Worm (Caenorhabditis elegans) whole organism, L1 larva: Measurements from ENCODE around the gene vps-53.

Experiments
- C16A3.4 ChIP-seq: fragments of 150-350 bp; optimal IDR thresholded peaks from 2 replicates; lab custom pipeline; 2014; ENCODE audit warnings: missing biosample characterization, missing genetic modification characterization
- C34B4.2 ChIP-seq: sonication (generic microtip); optimal IDR thresholded peaks from 2 replicates; lab custom pipeline; 2017; ENCODE audit warnings: mild to moderate bottlenecking, missing genetic modification characterization, missing compliant biosample characterization
- F16B12.6 ChIP-seq: fragments of 150-350 bp; optimal IDR thresholded peaks from 2 replicates; lab custom pipeline; 2014; ENCODE audit warnings: missing biosample characterization, missing genetic modification characterization
- aha-1 ChIP-seq: fragments of 150-350 bp; optimal IDR thresholded peaks from 2 replicates; lab custom pipeline; 2014; ENCODE audit warnings: missing biosample characterization, missing genetic modification characterization
- aly-2 ChIP-seq: fragments of 150-350 bp; optimal IDR thresholded peaks from 2 replicates; lab custom pipeline; 2014; ENCODE audit warnings: missing biosample characterization, missing genetic modification characterization
- ama-1 ChIP-seq: fragments of 150-350 bp; optimal IDR thresholded peaks from 2 replicates; lab custom pipeline; 2014
- ceh-63 ChIP-seq: fragments of 200-800 bp; sonication (Bioruptor generic); optimal IDR thresholded peaks from 2 replicates; lab custom pipeline; 2018; ENCODE audit warnings: mild to moderate bottlenecking, missing genetic modification characterization, missing compliant biosample characterization
- ceh-82 ChIP-seq, 3 experiments: fragments of 150-350 bp in 1 of 3; sonication (generic microtip) in 2 of 3; optimal IDR thresholded peaks; 2 replicates each; lab custom pipeline; 2014 to 2017; ENCODE audit warnings: missing biosample characterization in 3 of 3, missing genetic modification characterization in 3 of 3
- ceh-88 ChIP-seq: fragments of 200-800 bp; sonication (Bioruptor generic); IDR thresholded peaks from 2 replicates; pipeline ENCODE4 v1.3.6; 2022; ENCODE audit warnings: missing genetic modification characterization, missing compliant biosample characterization
- ces-1 ChIP-seq: fragments of 150-350 bp; optimal IDR thresholded peaks from 2 replicates; lab custom pipeline; 2014; ENCODE audit warnings: missing biosample characterization, missing genetic modification reagents, missing genetic modification characterization
- dpl-1 ChIP-seq, 3 experiments: fragments of 150-350 bp in 2 of 3; sonication (generic microtip) in 1 of 3; optimal IDR thresholded peaks; 2 replicates each; lab custom pipeline; 2014 to 2017; ENCODE audit warnings: missing biosample characterization in 3 of 3, missing genetic modification characterization in 3 of 3, missing genetic modification reagents in 3 of 3
- dsc-1 ChIP-seq: sonication (generic microtip); optimal IDR thresholded peaks from 2 replicates; lab custom pipeline; 2016; ENCODE audit warnings: mild to moderate bottlenecking, missing genetic modification characterization, missing compliant biosample characterization
- efl-1 ChIP-seq, 4 experiments: fragments of 150-350 bp; optimal IDR thresholded peaks in 3 of 4; peaks in 1 of 4; 1 replicate in 1 of 4; 2 replicates in 3 of 4; lab custom pipeline; 2014; ENCODE audit warnings: missing biosample characterization in 2 of 4, missing genetic modification characterization in 2 of 4, missing genetic modification reagents in 2 of 4
- efl-3 ChIP-seq: fragments of 200-800 bp; sonication (Bioruptor generic); optimal IDR thresholded peaks from 2 replicates; lab custom pipeline; 2018; ENCODE audit warnings: mild to moderate bottlenecking, missing genetic modification characterization, missing compliant biosample characterization
- egl-13 ChIP-seq: sonication (generic microtip); optimal IDR thresholded peaks from 2 replicates; lab custom pipeline; 2016; ENCODE audit warnings: missing genotype, missing genetic modification reagents, missing genetic modification characterization, missing compliant biosample characterization
- elt-2 ChIP-seq: sonication (generic microtip); optimal IDR thresholded peaks from 2 replicates; lab custom pipeline; 2016; ENCODE audit warnings: missing genetic modification characterization, mild to moderate bottlenecking, inconsistent platforms, missing compliant biosample characterization, missing genetic modification reagents
- ets-5 ChIP-seq: fragments of 200-800 bp; sonication (Bioruptor generic); IDR thresholded peaks from 2 replicates; pipeline ENCODE4 v1.3.6; 2022; ENCODE audit warnings: missing genetic modification characterization, missing compliant biosample characterization
- fos-1 ChIP-seq: fragments of 150-350 bp; optimal IDR thresholded peaks from 2 replicates; lab custom pipeline; 2014; ENCODE audit warnings: missing biosample characterization, missing genetic modification characterization
- grh-1 ChIP-seq: fragments of 200-800 bp; sonication (Bioruptor generic); IDR thresholded peaks from 2 replicates; pipeline ENCODE4 v1.3.6; 2022; ENCODE audit warnings: missing genetic modification reagents, missing genetic modification characterization, missing compliant biosample characterization
- hlh-17 ChIP-seq: fragments of 200-800 bp; sonication (Bioruptor generic); optimal IDR thresholded peaks from 2 replicates; lab custom pipeline; 2018; ENCODE audit warnings: missing genetic modification characterization, mild to moderate bottlenecking, missing compliant biosample characterization, moderate library complexity, borderline replicate concordance
- irx-1 ChIP-seq: sonication (generic microtip); optimal IDR thresholded peaks from 2 replicates; lab custom pipeline; 2016; ENCODE audit warnings: missing genetic modification characterization, missing compliant biosample characterization
- lin-13 ChIP-seq: fragments of 150-350 bp; optimal IDR thresholded peaks from 2 replicates; lab custom pipeline; 2014; ENCODE audit warnings: missing biosample characterization, missing genetic modification reagents, missing genetic modification characterization
- lin-14 ChIP-seq: fragments of 200-800 bp; sonication (Bioruptor generic); optimal IDR thresholded peaks from 2 replicates; lab custom pipeline; 2018; ENCODE audit warnings: mild to moderate bottlenecking, missing genetic modification characterization, moderate library complexity, missing compliant biosample characterization
- lin-15B ChIP-seq: fragments of 150-350 bp; sonication (generic microtip); optimal IDR thresholded peaks from 3 replicates; lab custom pipeline; 2014; ENCODE audit warnings: missing biosample characterization, missing genetic modification characterization
- lin-39 ChIP-seq: fragments of 150-350 bp; optimal IDR thresholded peaks from 2 replicates; lab custom pipeline; 2014; ENCODE audit warnings: missing biosample characterization, missing genetic modification reagents, missing genetic modification characterization
- lsy-2 ChIP-seq, 2 experiments: fragments of 150-350 bp; optimal IDR thresholded peaks; 2 replicates each; lab custom pipeline; 2014; ENCODE audit warnings: missing biosample characterization in 2 of 2, missing genetic modification characterization in 2 of 2
- mab-9 ChIP-seq: fragments of 200-800 bp; sonication (Bioruptor generic); IDR thresholded peaks from 2 replicates; pipeline ENCODE4 v1.3.6; 2022; ENCODE audit warnings: missing genetic modification reagents, missing genetic modification characterization, missing compliant biosample characterization
- mef-2 ChIP-seq: fragments of 150-350 bp; optimal IDR thresholded peaks from 2 replicates; lab custom pipeline; 2014; ENCODE audit warnings: missing biosample characterization, missing genetic modification characterization
- mep-1 ChIP-seq: fragments of 150-350 bp; optimal IDR thresholded peaks from 2 replicates; lab custom pipeline; 2014; ENCODE audit warnings: missing biosample characterization, missing genetic modification characterization
- nhr-12 ChIP-seq: sonication (generic microtip); optimal IDR thresholded peaks from 2 replicates; lab custom pipeline; 2017; ENCODE audit warnings: missing biosample characterization, missing genetic modification characterization
- nhr-19 ChIP-seq: fragments of 200-800 bp; sonication (Bioruptor generic); conservative IDR thresholded peaks from 2 replicates; pipeline ENCODE4 v1.3.6; 2022; ENCODE audit warnings: missing genetic modification characterization, missing compliant biosample characterization
- nhr-237 ChIP-seq: fragments of 150-350 bp; optimal IDR thresholded peaks from 2 replicates; lab custom pipeline; 2014; ENCODE audit warnings: missing biosample characterization, missing genetic modification characterization
- nhr-47 ChIP-seq: sonication (generic microtip); optimal IDR thresholded peaks from 2 replicates; lab custom pipeline; 2016; ENCODE audit warnings: mild to moderate bottlenecking, missing genetic modification characterization, moderate library complexity, missing compliant biosample characterization
- nhr-71 ChIP-seq: sonication (generic microtip); optimal IDR thresholded peaks from 2 replicates; lab custom pipeline; 2016; ENCODE audit warnings: mild to moderate bottlenecking, missing genetic modification characterization, moderate library complexity, missing compliant biosample characterization
- nhr-76 ChIP-seq: sonication (generic microtip); optimal IDR thresholded peaks from 2 replicates; lab custom pipeline; 2017; ENCODE audit warnings: missing biosample characterization, missing genetic modification characterization
- nhr-90 ChIP-seq: sonication (generic microtip); optimal IDR thresholded peaks from 2 replicates; lab custom pipeline; 2016; ENCODE audit warnings: mild to moderate bottlenecking, missing genetic modification characterization, missing compliant biosample characterization; ENCODE audit not compliant: poor library complexity
- pqm-1 ChIP-seq: sonication (generic microtip); optimal IDR thresholded peaks from 3 replicates; lab custom pipeline; 2017; ENCODE audit warnings: missing biosample characterization, missing genetic modification characterization
- rnt-1 ChIP-seq: sonication (generic microtip); optimal IDR thresholded peaks from 2 replicates; lab custom pipeline; 2016; ENCODE audit warnings: mild to moderate bottlenecking, missing genetic modification characterization, moderate library complexity, missing compliant biosample characterization
- snpc-4 ChIP-seq: fragments of 150-350 bp; optimal IDR thresholded peaks from 2 replicates; lab custom pipeline; 2014; ENCODE audit warnings: missing biosample characterization, missing genetic modification characterization
- snu-23 ChIP-seq: sonication (generic microtip); optimal IDR thresholded peaks from 2 replicates; lab custom pipeline; 2016; ENCODE audit warnings: missing genetic modification characterization, missing compliant biosample characterization
- sup-37 ChIP-seq: fragments of 200-800 bp; sonication (Bioruptor generic); optimal IDR thresholded peaks from 2 replicates; lab custom pipeline; 2018; ENCODE audit warnings: mild to moderate bottlenecking, missing genetic modification characterization, missing compliant biosample characterization
- swsn-7 ChIP-seq: sonication (generic microtip); optimal IDR thresholded peaks from 2 replicates; lab custom pipeline; 2016; ENCODE audit warnings: missing genetic modification characterization, missing compliant biosample characterization
- tbx-2 ChIP-seq: sonication (generic microtip); optimal IDR thresholded peaks from 2 replicates; lab custom pipeline; 2016; ENCODE audit warnings: missing genetic modification characterization, missing compliant biosample characterization
- unc-30 ChIP-seq: sonication (generic microtip); optimal IDR thresholded peaks from 2 replicates; lab custom pipeline; 2017; ENCODE audit warnings: missing biosample characterization, missing genetic modification characterization
- unc-62 ChIP-seq: fragments of 150-350 bp; optimal IDR thresholded peaks from 2 replicates; lab custom pipeline; 2014; ENCODE audit warnings: missing biosample characterization, missing genetic modification reagents, missing genetic modification characterization
- zip-4 ChIP-seq: fragments of 200-800 bp; sonication (Bioruptor generic); optimal IDR thresholded peaks from 2 replicates; lab custom pipeline; 2018; ENCODE audit warnings: mild to moderate bottlenecking, missing genetic modification characterization, moderate library complexity, missing compliant biosample characterization

Gene vps-53

DNA sequence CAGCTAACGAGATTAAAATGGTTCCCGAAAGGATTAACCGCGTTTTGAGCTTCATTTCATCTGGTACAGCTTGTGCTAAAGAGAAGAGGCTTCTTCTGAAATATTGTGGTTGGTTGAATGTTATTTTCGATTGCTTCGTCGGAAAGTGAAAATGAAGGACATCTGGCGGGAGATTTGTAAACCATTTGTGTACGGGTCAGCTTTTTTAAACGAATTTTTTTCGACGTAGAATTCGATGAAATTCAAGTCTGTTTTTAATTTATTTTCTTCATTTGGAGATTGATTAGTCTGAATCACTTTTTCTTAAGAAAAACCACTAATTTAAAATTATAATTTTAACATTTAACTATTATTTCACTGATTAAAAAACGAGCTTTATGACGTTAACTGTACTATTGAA lies 22.9 kb upstream of the vps-53 start, which contains the start of gene sqv-3:
Gene sqv-3 (minus strand): TSS at position 101 of the 400 bp plus-strand sequence.
- no peak for TF ChIP-seq nhr-19
- TF ChIP-seq fos-1 (tag; lab: Kevin White, UChicago), result no peak
- no peak for TF ChIP-seq aha-1 (tag; lab: Kevin White, UChicago)
- no peak for TF ChIP-seq ama-1
- no peak for TF ChIP-seq ceh-88 (GFP tag; lab: Robert Waterston, UW)
- TF ChIP-seq rnt-1, result no peak
- TF ChIP-seq ceh-82 (tag; optimal IDR thresholded peaks at IDR 0.05; lab: Kevin White, UChicago), result no peak
- TF ChIP-seq ets-5 (GFP tag; lab: Robert Waterston, UW), result no peak
- TF ChIP-seq zip-4 (GFP tag; lab: Kevin White, UChicago), result no peak
- TF ChIP-seq ceh-63, result no peak
- no peak for TF ChIP-seq grh-1 (GFP tag; lab: Robert Waterston, UW)
- TF ChIP-seq nhr-12, result no peak
- TF ChIP-seq irx-1 (tag; lab: Kevin White, UChicago), result no peak
- TF ChIP-seq lin-15B, result no peak
- no peak for TF ChIP-seq tbx-2 (tag; lab: Kevin White, UChicago)
- no peak for TF ChIP-seq efl-1 (optimal IDR thresholded peaks at IDR 0.05; lab: Kevin White, UChicago)
- TF ChIP-seq efl-1 (GFP tag; optimal IDR thresholded peaks at IDR 0.05 in 1 of 2; lab: Kevin White, UChicago), result peak in 1 of 2 experiments; percentile 74
- peak; percentile 39 for TF ChIP-seq dsc-1 (tag; lab: Kevin White, UChicago)

DNA sequence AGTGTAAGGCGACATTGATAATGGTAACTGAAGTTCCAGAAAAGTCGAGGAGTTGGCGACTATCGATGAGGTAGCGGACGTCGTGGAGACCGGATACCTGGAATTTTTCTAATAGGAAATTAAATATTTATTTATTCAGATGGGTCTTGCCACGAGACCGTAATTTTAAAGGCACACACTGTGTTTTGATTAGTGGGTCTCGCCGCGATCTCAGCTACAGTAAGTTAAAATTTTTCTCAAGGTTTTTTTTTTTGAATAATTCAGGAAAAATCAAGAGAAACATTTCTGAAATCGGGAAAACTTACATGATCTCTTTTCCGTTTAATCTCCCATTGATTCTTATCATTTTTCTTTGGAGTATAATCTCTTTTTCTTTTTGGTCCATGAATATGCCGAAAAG lies 21.8 kb upstream of the vps-53 start:
- no peak for TF ChIP-seq ceh-82 (tag; optimal IDR thresholded peaks at IDR 0.05; lab: Kevin White, UChicago)
- no peak for TF ChIP-seq swsn-7 (tag; lab: Kevin White, UChicago)
- no peak for TF ChIP-seq nhr-90 (tag; lab: Kevin White, UChicago)
- TF ChIP-seq aly-2 (tag; lab: Kevin White, UChicago), result no peak
- no peak for TF ChIP-seq ceh-88 (GFP tag; lab: Robert Waterston, UW)
- no peak for TF ChIP-seq efl-3 (GFP tag; lab: Kevin White, UChicago)
- TF ChIP-seq aha-1 (tag; lab: Kevin White, UChicago), result no peak
- TF ChIP-seq mef-2, result no peak
- TF ChIP-seq F16B12.6 (tag; lab: Kevin White, UChicago), result no peak
- TF ChIP-seq ces-1 (GFP tag; lab: Kevin White, UChicago), result no peak
- TF ChIP-seq tbx-2 (tag; lab: Kevin White, UChicago), result no peak
- no peak for TF ChIP-seq lin-13 (GFP tag; lab: Kevin White, UChicago)
- TF ChIP-seq elt-2, result no peak
- TF ChIP-seq mep-1 (tag; lab: Kevin White, UChicago), result no peak
- TF ChIP-seq unc-30 (tag; lab: Kevin White, UChicago), result no peak
- TF ChIP-seq grh-1 (GFP tag; lab: Robert Waterston, UW), result no peak
- TF ChIP-seq hlh-17 (GFP tag; lab: Kevin White, UChicago), result no peak

DNA sequence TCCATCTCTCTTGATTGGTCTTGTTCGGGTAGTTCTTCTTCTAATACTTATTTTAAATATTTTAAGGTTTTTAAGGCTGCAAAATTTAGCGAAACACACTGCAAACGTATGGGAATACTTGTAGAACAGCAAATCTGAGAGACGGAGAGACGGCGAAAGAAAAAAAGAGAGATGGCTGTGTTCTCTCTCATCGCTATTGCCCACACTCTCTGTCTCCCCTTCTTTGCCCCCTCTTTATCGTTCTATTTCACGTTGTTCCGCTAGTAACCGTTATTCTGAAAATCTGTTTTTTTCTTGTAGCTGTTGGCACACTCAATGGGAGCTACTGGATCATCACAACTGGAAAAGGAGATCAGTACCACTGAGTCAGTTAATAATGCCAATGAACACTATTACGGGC lies 19.0 kb upstream of the vps-53 start, which contains the start of gene usp-46:
Gene usp-46 (plus strand): TSS at position 301 of the 400 bp plus-strand sequence.
- TF ChIP-seq efl-1 (optimal IDR thresholded peaks at IDR 0.05; lab: Kevin White, UChicago) (peak in 1 of 2 experiments; percentile 5), efl-1 (GFP tag; optimal IDR thresholded peaks at IDR 0.05 in 1 of 2; lab: Kevin White, UChicago) (no peak), elt-2 (no peak), swsn-7 (tag; lab: Kevin White, UChicago) (no peak), lin-14 (GFP tag; lab: Kevin White, UChicago) (peak; percentile 53), unc-62 (GFP tag; lab: Kevin White, UChicago) (no peak), lsy-2 (tag; optimal IDR thresholded peaks at IDR 0.05; lab: Kevin White, UChicago) (peak in 1 of 2 experiments; percentile 16), ceh-82 (tag; optimal IDR thresholded peaks at IDR 0.05; lab: Kevin White, UChicago) (peak in 1 of 3 experiments; percentile 30), snu-23 (GFP tag; lab: Kevin White, UChicago) (peak; percentile 13), snpc-4 (tag; lab: Kevin White, UChicago) (no peak)
- TF ChIP-seq, all 84 proteins: peak for 5

ce11 chrIII:9775916-9776315 lies 18.6 kb upstream of the vps-53 start:
- TF ChIP-seq rnt-1 (peak; percentile 9), nhr-47 (no peak), lin-39 (tag; lab: Kevin White, UChicago) (no peak), mep-1 (tag; lab: Kevin White, UChicago) (no peak), sup-37 (no peak), nhr-71 (tag; lab: Kevin White, UChicago) (peak; percentile 10), nhr-76 (no peak), mab-9 (GFP tag; lab: Robert Waterston, UW) (no peak), ama-1 (no peak), dpl-1 (GFP tag; optimal IDR thresholded peaks at IDR 0.05; lab: Kevin White, UChicago) (peak; percentile 53 to 78 (median 66)), nhr-237 (tag; lab: Kevin White, UChicago) (no peak), egl-13 (tag; lab: Kevin White, UChicago) (no peak), nhr-19 (no peak), lin-15B (no peak), pqm-1 (no peak), unc-30 (tag; lab: Kevin White, UChicago) (no peak), C16A3.4 (tag; lab: Kevin White, UChicago) (no peak), C34B4.2 (tag; lab: Kevin White, UChicago) (no peak)
